Fruit fly (Drosophila melanogaster): ENCODE measurements around the gene CG33928.

Gene CG33928

dm6 chr2L:17429788-17430587, 6.4 kb downstream of the CG33928 start (continued):
- TF ChIP-seq fd3F (GFP tag; optimal IDR thresholded peaks at IDR 0.05): peak; percentile 81
- TF ChIP-seq Hey (tag; optimal IDR thresholded peaks at IDR 0.05): peak; percentile 25
- TF ChIP-seq CG1602 (GFP tag; optimal IDR thresholded peaks at IDR 0.05): peak; percentile 84
- TF ChIP-seq fru (optimal IDR thresholded peaks at IDR 0.05): no peak
- peak; percentile 96 for TF ChIP-seq stc (GFP tag; IDR thresholded peaks at IDR 0.05)
- no peak for TF ChIP-seq CG1647 (GFP tag; optimal IDR thresholded peaks at IDR 0.05)
- TF ChIP-seq CG18619 (GFP tag; optimal IDR thresholded peaks at IDR 0.05): peak; percentile 79
- peak; percentile 94 for TF ChIP-seq B-H1 (GFP tag; IDR thresholded peaks at IDR 0.05)
- TF ChIP-seq dmrt99B (tag; optimal IDR thresholded peaks at IDR 0.05): peak; percentile 100
- TF ChIP-seq CG12744 (GFP tag; optimal IDR thresholded peaks at IDR 0.05): no peak
- no peak for TF ChIP-seq pan (optimal IDR thresholded peaks at IDR 0.05)
- TF ChIP-seq pan (GFP tag; optimal IDR thresholded peaks at IDR 0.05 in 1 of 2, IDR thresholded peaks at IDR 0.05 in 1 of 2): peak in 1 of 2 experiments; percentile 96
- TF ChIP-seq ATbp (GFP tag; optimal IDR thresholded peaks at IDR 0.05): peak; percentile 94
- peak; percentile 52; the same call in 2 of the 3 replicates for TF ChIP-seq ken (GFP tag; IDR thresholded peaks at IDR 0.05)
- peak; percentile 99 for TF ChIP-seq CG2678 (tag; optimal IDR thresholded peaks at IDR 0.05)
- peak; percentile 60 for TF ChIP-seq CG17186 (GFP tag; optimal IDR thresholded peaks at IDR 0.05)
- peak; percentile 94 for TF ChIP-seq nau (GFP tag; optimal IDR thresholded peaks at IDR 0.05)
- TF ChIP-seq grau (tag; optimal IDR thresholded peaks at IDR 0.05): peak; percentile 96
- TF ChIP-seq CG30431 (GFP tag; optimal IDR thresholded peaks at IDR 0.05): peak; percentile 44
- peak; percentile 72 for TF ChIP-seq CG13894 (tag; optimal IDR thresholded peaks at IDR 0.05)
- peak; percentile 84 for TF ChIP-seq D19B (GFP tag; optimal IDR thresholded peaks at IDR 0.05)
- peak; percentile 67 for TF ChIP-seq lilli (GFP tag; optimal IDR thresholded peaks at IDR 0.05)
- peak; percentile 83 for TF ChIP-seq Ptx1 (GFP tag; IDR thresholded peaks at IDR 0.05)
- TF ChIP-seq Sin3A (optimal IDR thresholded peaks at IDR 0.05): no peak
- peak; percentile 88 for TF ChIP-seq Hand (GFP tag; optimal IDR thresholded peaks at IDR 0.05)
- no peak for TF ChIP-seq CG42726 (GFP tag; IDR thresholded peaks at IDR 0.05; ENCODE audit: partially characterized antibody)
- peak; percentile 92 for TF ChIP-seq CG15011 (GFP tag; optimal IDR thresholded peaks at IDR 0.05)
- TF ChIP-seq CG10366 (GFP tag; IDR thresholded peaks at IDR 0.05): peak; percentile 68
- TF ChIP-seq CG12155 (GFP tag; optimal IDR thresholded peaks at IDR 0.05): peak; percentile 87
- peak; percentile 77 for TF ChIP-seq CG4404 (GFP tag; IDR thresholded peaks at IDR 0.05)
- no peak for TF ChIP-seq CG10321 (GFP tag; IDR thresholded peaks at IDR 0.05)
- peak; percentile 94 for TF ChIP-seq CG3281 (GFP tag; optimal IDR thresholded peaks at IDR 0.05)
- no peak for TF ChIP-seq pho (GFP tag; optimal IDR thresholded peaks at IDR 0.05)
- TF ChIP-seq CG9876 (GFP tag; optimal IDR thresholded peaks at IDR 0.05): no peak
- TF ChIP-seq sens-2 (GFP tag; IDR thresholded peaks at IDR 0.05): 0 out of 2 replicates have a peak, but pooled peaks have one; percentile 12
- TF ChIP-seq CG10431 (GFP tag; optimal IDR thresholded peaks at IDR 0.05): peak; percentile 66
- peak; percentile 86 for TF ChIP-seq CG32767 (GFP tag; IDR thresholded peaks at IDR 0.05)
- TF ChIP-seq CG17802 (tag; optimal IDR thresholded peaks at IDR 0.05): peak; percentile 80
- no peak for TF ChIP-seq CG15479 (GFP tag; optimal IDR thresholded peaks at IDR 0.05)
- no peak for TF ChIP-seq Dad (GFP tag; optimal IDR thresholded peaks at IDR 0.05)
- peak; percentile 94 for TF ChIP-seq Ada2b (GFP tag; IDR thresholded peaks at IDR 0.05)
- TF ChIP-seq Ets65A (GFP tag): peak; percentile 91
- no peak for TF ChIP-seq schlank (tag; optimal IDR thresholded peaks at IDR 0.05)
- TF ChIP-seq bcd (GFP tag; optimal IDR thresholded peaks at IDR 0.05): peak; percentile 94
- peak; percentile 88; the same call in 2 of the 3 replicates for TF ChIP-seq CG7357 (GFP tag; IDR thresholded peaks at IDR 0.05)
- peak; percentile 29 for TF ChIP-seq CG31365 (tag; optimal IDR thresholded peaks at IDR 0.05)
- no peak for TF ChIP-seq CG2129 (GFP tag; IDR thresholded peaks at IDR 0.05; ENCODE audit: partially characterized antibody)
- peak; percentile 57 for TF ChIP-seq pros (GFP tag; optimal IDR thresholded peaks at IDR 0.05)
- TF ChIP-seq nom (GFP tag; optimal IDR thresholded peaks at IDR 0.05): peak; percentile 93
- TF ChIP-seq sob (GFP tag; IDR thresholded peaks at IDR 0.05): peak; percentile 54; the same call in 1 of the 2 replicates
